Worm (Caenorhabditis elegans): Measurements from ENCODE around the gene Y53F4B.36.
A peak's percentile ranks its signal among the peaks of the same experiment; 100 is the strongest.

The Y53F4B.36 gene

ce11 chrII:15190971-15191370, 15.2 kb downstream of the Y53F4B.36 start:
- no peak for TF ChIP-seq unc-62 (GFP tag; optimal IDR thresholded peaks at IDR 0.05)
- TF ChIP-seq mdl-1 (tag; optimal IDR thresholded peaks at IDR 0.05) = no peak
- TF ChIP-seq ama-1 (optimal IDR thresholded peaks at IDR 0.05) = no peak
- TF ChIP-seq ceh-9 (tag; optimal IDR thresholded peaks at IDR 0.05) = no peak
- no peak for TF ChIP-seq nhr-28 (tag; optimal IDR thresholded peaks at IDR 0.05)
- peak; percentile 68 for TF ChIP-seq elt-2 (tag; optimal IDR thresholded peaks at IDR 0.05)
- TF ChIP-seq jun-1 (tag; optimal IDR thresholded peaks at IDR 0.05) = no peak
- TF ChIP-seq pha-4 (tag; optimal IDR thresholded peaks at IDR 0.05) = peak; percentile 35

ce11 chrII:15193961-15194360, 18.2 kb downstream of the Y53F4B.36 start:
- TF ChIP-seq pha-4 (tag; optimal IDR thresholded peaks at IDR 0.05) (peak; percentile 69), lin-39 (tag; optimal IDR thresholded peaks at IDR 0.05) (peak; percentile 37), nfya-1 (tag; optimal IDR thresholded peaks at IDR 0.05; ENCODE audit: insufficient read depth) (peak; percentile 34), mdl-1 (tag; optimal IDR thresholded peaks at IDR 0.05) (peak; percentile 7), skn-1 (tag; optimal IDR thresholded peaks at IDR 0.05) (no peak), ceh-28 (tag; optimal IDR thresholded peaks at IDR 0.05) (peak; percentile 49), jun-1 (tag; optimal IDR thresholded peaks at IDR 0.05) (peak; percentile 51), nhr-76 (tag; optimal IDR thresholded peaks at IDR 0.05) (no peak), pqm-1 (tag; optimal IDR thresholded peaks at IDR 0.05) (peak; percentile 48), nhr-28 (tag; optimal IDR thresholded peaks at IDR 0.05) (no peak), egl-5 (tag; optimal IDR thresholded peaks at IDR 0.05) (no peak), elt-2 (tag; optimal IDR thresholded peaks at IDR 0.05) (peak; percentile 81), ztf-11 (tag; optimal IDR thresholded peaks at IDR 0.05) (no peak), snpc-4 (tag; optimal IDR thresholded peaks at IDR 0.05) (peak; percentile 21)

ce11 chrII:15195346-15195745, 19.6 kb downstream of the Y53F4B.36 start:
- TF ChIP-seq elt-2 (tag; optimal IDR thresholded peaks at IDR 0.05) (peak; percentile 9), pha-4 (tag; optimal IDR thresholded peaks at IDR 0.05) (peak; percentile 31), nhr-77 (tag; optimal IDR thresholded peaks at IDR 0.05) (no peak)

- TF ChIP-seq nhr-67 (tag; optimal IDR thresholded peaks at IDR 0.05) (no peak), snpc-4 (tag; optimal IDR thresholded peaks at IDR 0.05) (no peak), skn-1 (tag; optimal IDR thresholded peaks at IDR 0.05) (no peak), nhr-12 (tag; optimal IDR thresholded peaks at IDR 0.05) (no peak), nhr-237 (tag; optimal IDR thresholded peaks at IDR 0.05) (no peak), unc-39 (tag; optimal IDR thresholded peaks at IDR 0.05) (no peak), ceh-9 (tag; optimal IDR thresholded peaks at IDR 0.05) (no peak), ama-1 (optimal IDR thresholded peaks at IDR 0.05) (no peak), hmg-11 (tag; optimal IDR thresholded peaks at IDR 0.05) (no peak)
Observed at ce11 chrII:15196433-15196832, 20.7 kb downstream of the Y53F4B.36 start, which contains the start of gene spsb-1. TSS of gene spsb-1 (plus strand) at chrII:15196733.

- TF ChIP-seq pqm-1 (tag; optimal IDR thresholded peaks at IDR 0.05) (peak; percentile 64), elt-2 (tag; optimal IDR thresholded peaks at IDR 0.05) (peak; percentile 61), ceh-16 (tag; optimal IDR thresholded peaks at IDR 0.05) (no peak), ama-1 (optimal IDR thresholded peaks at IDR 0.05) (peak; percentile 10), pha-4 (tag; optimal IDR thresholded peaks at IDR 0.05) (peak; percentile 3), zag-1 (tag; optimal IDR thresholded peaks at IDR 0.05) (no peak)
Observed at ce11 chrII:15197500-15197899, 21.8 kb downstream of the Y53F4B.36 start.

ce11 chrII:15203398-15204068, 27.8 kb downstream of the Y53F4B.36 start:
- TF ChIP-seq lin-15B (tag; optimal IDR thresholded peaks at IDR 0.05) = no peak
- peak; percentile 96 for TF ChIP-seq nhr-25 (tag; optimal IDR thresholded peaks at IDR 0.05)
- TF ChIP-seq hmg-11 (tag; optimal IDR thresholded peaks at IDR 0.05) = peak; percentile 21
- peak; percentile 13 for TF ChIP-seq nfya-1 (tag; optimal IDR thresholded peaks at IDR 0.05; ENCODE audit: insufficient read depth)
- peak; percentile 67 for TF ChIP-seq pha-4 (tag; optimal IDR thresholded peaks at IDR 0.05)

- TF ChIP-seq nfya-1 (tag; optimal IDR thresholded peaks at IDR 0.05; ENCODE audit: insufficient read depth) (no peak), nhr-67 (tag; optimal IDR thresholded peaks at IDR 0.05) (no peak), lin-15B (tag; optimal IDR thresholded peaks at IDR 0.05) (no peak), ZK546.5 (tag; optimal IDR thresholded peaks at IDR 0.05) (no peak), ceh-82 (tag; optimal IDR thresholded peaks at IDR 0.05) (no peak), pqm-1 (tag; optimal IDR thresholded peaks at IDR 0.05) (no peak), mml-1 (tag; optimal IDR thresholded peaks at IDR 0.05) (no peak), R02D3.7 (tag; optimal IDR thresholded peaks at IDR 0.05) (no peak), nhr-23 (tag; optimal IDR thresholded peaks at IDR 0.05) (no peak), eor-1 (tag; optimal IDR thresholded peaks at IDR 0.05) (no peak), jun-1 (tag; optimal IDR thresholded peaks at IDR 0.05) (no peak), ztf-11 (tag; optimal IDR thresholded peaks at IDR 0.05) (no peak), nhr-12 (tag; optimal IDR thresholded peaks at IDR 0.05) (no peak), pha-4 (tag; optimal IDR thresholded peaks at IDR 0.05) (no peak), snpc-4 (tag; optimal IDR thresholded peaks at IDR 0.05) (no peak), unc-39 (tag; optimal IDR thresholded peaks at IDR 0.05) (no peak), fkh-2 (tag; optimal IDR thresholded peaks at IDR 0.05) (no peak), elt-1 (tag; optimal IDR thresholded peaks at IDR 0.05) (no peak), daf-12 (tag; optimal IDR thresholded peaks at IDR 0.05) (no peak), nhr-237 (tag; optimal IDR thresholded peaks at IDR 0.05) (no peak)
Observed at ce11 chrII:15204069-15204850, 28.5 kb downstream of the Y53F4B.36 start.
